Fruit fly (Drosophila melanogaster): ENCODE measurements around the gene Hus1-like.

DNA sequence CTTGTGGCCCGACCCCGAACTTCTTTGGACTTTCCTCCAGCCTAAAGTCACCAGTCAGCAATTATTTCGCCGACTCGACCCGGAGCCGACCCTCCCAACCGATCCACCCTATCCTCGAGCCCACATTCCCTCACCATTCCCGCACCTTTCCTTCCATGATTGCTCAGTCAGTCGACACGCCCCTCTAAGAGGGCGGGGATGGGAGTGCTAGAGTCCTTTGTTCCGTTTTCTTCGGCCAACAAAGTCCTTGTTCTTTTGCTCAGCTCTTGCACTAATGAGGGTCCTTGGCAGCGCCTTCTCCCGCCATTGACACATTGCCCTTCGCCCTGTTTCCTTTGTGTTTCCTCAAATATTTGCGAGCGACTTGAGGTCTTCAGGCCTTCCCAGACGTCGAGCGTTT, 33.5 kb upstream of the Hus1-like start:
- TF ChIP-seq CG17806 (tag; optimal IDR thresholded peaks at IDR 0.05) (no peak), D1 (tag; optimal IDR thresholded peaks at IDR 0.05) (no peak), Pif1B (GFP tag; optimal IDR thresholded peaks at IDR 0.05) (no peak), CG14655 (GFP tag; optimal IDR thresholded peaks at IDR 0.05) (no peak), CG8159 (tag; optimal IDR thresholded peaks at IDR 0.05) (no peak), rn (GFP tag; IDR thresholded peaks at IDR 0.05) (no peak), CG10348 (GFP tag; IDR thresholded peaks at IDR 0.05) (no peak), CG34367 (tag; optimal IDR thresholded peaks at IDR 0.05) (no peak)

Data from whole organism, pupa.